Fruit fly (Drosophila melanogaster) whole organism, pupa: ENCODE results near the gene CG17593.

Source experiments
- CG13204 ChIP-seq: fragments of 200-800 bp; sonication (Bioruptor generic); optimal IDR thresholded peaks from 2 replicates; lab custom pipeline; 2018; ENCODE audit warnings: missing biosample characterization, mild to moderate bottlenecking, missing genetic modification characterization, moderate library complexity
- CG32121 ChIP-seq: fragments of 200-800 bp; sonication (Bioruptor generic); IDR thresholded peaks from 2 replicates; pipeline ENCODE4 v1.3.6; 2022; ENCODE audit warnings: missing biosample characterization, missing genetic modification characterization
- CG34367 ChIP-seq: fragments of 200-800 bp; sonication (Bioruptor generic); optimal IDR thresholded peaks from 2 replicates; lab custom pipeline; 2018; ENCODE audit warnings: missing biosample characterization, mild to moderate bottlenecking, missing genetic modification characterization
- CG4496 ChIP-seq: fragments of 200-800 bp; sonication (Bioruptor generic); IDR thresholded peaks from 3 replicates; pipeline ENCODE4 v1.3.6; 2022; ENCODE audit warnings: missing biosample characterization, missing genetic modification characterization
- CG8159 ChIP-seq: fragments of 200-800 bp; sonication (Bioruptor generic); optimal IDR thresholded peaks from 3 replicates; lab custom pipeline; 2018; ENCODE audit warnings: missing biosample characterization, mild to moderate bottlenecking, missing genetic modification characterization, moderate library complexity
- CG9948 ChIP-seq: fragments of 200-800 bp; sonication (Bioruptor generic); optimal IDR thresholded peaks from 2 replicates; lab custom pipeline; 2018; ENCODE audit warnings: missing biosample characterization, mild to moderate bottlenecking, missing genetic modification characterization, moderate library complexity
- Pif1B ChIP-seq: fragments of 200-800 bp; sonication (Bioruptor generic); optimal IDR thresholded peaks from 3 replicates; lab custom pipeline; 2016; ENCODE audit warnings: missing biosample characterization, missing genetic modification characterization

DNA sequence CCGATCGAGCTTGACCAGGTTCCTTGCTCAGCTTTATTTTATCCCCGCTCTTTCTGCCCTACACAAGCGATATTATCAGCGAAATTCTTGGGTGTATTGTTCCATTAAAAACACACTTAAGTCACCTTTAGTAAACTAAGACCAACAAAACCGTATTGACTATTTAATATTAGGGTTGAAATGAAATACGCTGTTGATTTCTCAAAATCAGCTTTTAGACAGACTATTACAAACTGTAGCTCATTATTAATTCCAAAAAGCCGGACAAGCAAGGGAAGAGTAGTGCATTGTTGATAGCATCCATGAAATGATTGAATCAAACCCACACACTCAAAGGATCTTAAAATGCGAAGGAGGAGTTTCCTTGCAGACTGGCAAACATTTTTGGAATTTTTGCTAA, 43.6 kb downstream of the CG17593 start:
- TF ChIP-seq CG32121 (GFP tag; lab: Robert Waterston, UW): no peak
- TF ChIP-seq CG4496: no peak
- TF ChIP-seq CG8159: peak; percentile 61
- TF ChIP-seq CG13204 (GFP tag; lab: Kevin White, UChicago): no peak
- peak; percentile 12 for TF ChIP-seq CG34367 (tag; lab: Kevin White, UChicago)
- no peak for TF ChIP-seq Pif1B
- TF ChIP-seq CG9948 (tag; lab: Kevin White, UChicago): peak; percentile 39
